Worm (Caenorhabditis elegans) whole organism, L3 larva: ENCODE results near the gene ndub-5.
A peak's percentile ranks its signal among the peaks of the same experiment; 100 is the strongest.

ENCODE experiments used
- ZK546.5 ChIP-seq: sonication (generic microtip); optimal IDR thresholded peaks from 2 replicates; lab custom pipeline; 2017; ENCODE audit warnings: missing biosample characterization, missing genetic modification characterization
- ama-1 ChIP-seq: fragments of 150-350 bp; optimal IDR thresholded peaks from 2 replicates; lab custom pipeline; 2018
- ceh-28 ChIP-seq: fragments of 150-350 bp; optimal IDR thresholded peaks from 2 replicates; lab custom pipeline; 2014; ENCODE audit warnings: missing biosample characterization, missing genetic modification reagents, missing genetic modification characterization
- ceh-82 ChIP-seq: fragments of 150-350 bp; optimal IDR thresholded peaks from 2 replicates; lab custom pipeline; 2014; ENCODE audit warnings: missing biosample characterization, missing genetic modification characterization
- ceh-9 ChIP-seq: sonication (generic microtip); optimal IDR thresholded peaks from 2 replicates; lab custom pipeline; 2018; ENCODE audit warnings: missing biosample characterization, missing genetic modification characterization
- daf-12 ChIP-seq: fragments of 150-350 bp; optimal IDR thresholded peaks from 2 replicates; lab custom pipeline; 2014; ENCODE audit warnings: missing biosample characterization, missing genetic modification reagents, missing genetic modification characterization
- egl-27 ChIP-seq: sonication (generic microtip); optimal IDR thresholded peaks from 4 replicates; lab custom pipeline; 2017; ENCODE audit warnings: missing biosample characterization, missing genetic modification reagents, missing genetic modification characterization
- egl-5 ChIP-seq: fragments of 150-350 bp; optimal IDR thresholded peaks from 2 replicates; lab custom pipeline; 2017; ENCODE audit warnings: missing biosample characterization, missing genetic modification reagents, missing genetic modification characterization, inconsistent platforms
- elt-1 ChIP-seq: fragments of 150-350 bp; optimal IDR thresholded peaks from 2 replicates; lab custom pipeline; 2014; ENCODE audit warnings: missing biosample characterization, missing genetic modification characterization
- elt-3 ChIP-seq, 3 experiments: fragments of 150-350 bp in 1 of 3; sonication (generic microtip) in 2 of 3; optimal IDR thresholded peaks; 2 replicates in 2 of 3; 4 replicates in 1 of 3; lab custom pipeline; 2014 to 2017; ENCODE audit warnings: missing biosample characterization in 3 of 3, missing genetic modification characterization in 3 of 3
- eor-1 ChIP-seq, 2 experiments: fragments of 150-350 bp; optimal IDR thresholded peaks; 2 replicates each; lab custom pipeline; 2014 to 2018; ENCODE audit warnings: missing biosample characterization in 2 of 2, missing genetic modification characterization in 2 of 2
- fkh-10 ChIP-seq: sonication (generic microtip); optimal IDR thresholded peaks from 2 replicates; lab custom pipeline; 2017; ENCODE audit warnings: missing biosample characterization, missing genetic modification reagents, missing genetic modification characterization
- fkh-2 ChIP-seq: fragments of 150-350 bp; optimal IDR thresholded peaks from 2 replicates; lab custom pipeline; 2014; ENCODE audit warnings: missing biosample characterization, missing genetic modification reagents, missing genetic modification characterization
- fos-1 ChIP-seq: fragments of 150-350 bp; optimal IDR thresholded peaks from 2 replicates; lab custom pipeline; 2014; ENCODE audit warnings: missing biosample characterization, missing genetic modification characterization
- lin-15B ChIP-seq: fragments of 150-350 bp; optimal IDR thresholded peaks from 2 replicates; lab custom pipeline; 2014; ENCODE audit warnings: missing biosample characterization, missing genetic modification characterization
- lsy-12 ChIP-seq: sonication (generic microtip); optimal IDR thresholded peaks from 2 replicates; lab custom pipeline; 2016; ENCODE audit warnings: mild to moderate bottlenecking, missing genetic modification characterization, missing compliant biosample characterization
- mdl-1 ChIP-seq: fragments of 150-350 bp; optimal IDR thresholded peaks from 2 replicates; lab custom pipeline; 2014; ENCODE audit warnings: missing biosample characterization, missing genetic modification characterization
- nfya-1 ChIP-seq: sonication (generic microtip); optimal IDR thresholded peaks from 2 replicates; lab custom pipeline; 2017; ENCODE audit warnings: missing genetic modification characterization, mild to moderate bottlenecking, missing compliant biosample characterization, antibody characterized with exemption, moderate library complexity; ENCODE audit not compliant: insufficient read depth
- nhr-11 ChIP-seq: fragments of 150-350 bp; optimal IDR thresholded peaks from 2 replicates; lab custom pipeline; 2014; ENCODE audit warnings: missing biosample characterization, missing genetic modification characterization
- nhr-12 ChIP-seq: fragments of 150-350 bp; optimal IDR thresholded peaks from 2 replicates; lab custom pipeline; 2014; ENCODE audit warnings: missing biosample characterization, missing genetic modification characterization
- nhr-23 ChIP-seq: fragments of 150-350 bp; optimal IDR thresholded peaks from 2 replicates; lab custom pipeline; 2014; ENCODE audit warnings: missing biosample characterization, missing genetic modification reagents, missing genetic modification characterization
- nhr-25 ChIP-seq: sonication (generic microtip); optimal IDR thresholded peaks from 2 replicates; lab custom pipeline; 2017; ENCODE audit warnings: missing biosample characterization, missing genetic modification characterization
- nhr-43 ChIP-seq: sonication (generic microtip); optimal IDR thresholded peaks from 2 replicates; lab custom pipeline; 2016; ENCODE audit warnings: mild to moderate bottlenecking, missing genetic modification characterization, missing compliant biosample characterization; ENCODE audit not compliant: poor library complexity, severe bottlenecking
- nhr-76 ChIP-seq: fragments of 150-350 bp; sonication (generic microtip); optimal IDR thresholded peaks from 5 replicates; lab custom pipeline; 2014; ENCODE audit warnings: missing biosample characterization, missing genetic modification characterization
- nhr-77 ChIP-seq: fragments of 150-350 bp; optimal IDR thresholded peaks from 2 replicates; lab custom pipeline; 2014; ENCODE audit warnings: missing biosample characterization, missing genetic modification characterization
- pha-4 ChIP-seq: fragments of 150-350 bp; optimal IDR thresholded peaks from 2 replicates; lab custom pipeline; 2014; ENCODE audit warnings: missing biosample characterization, missing genetic modification reagents, missing genetic modification characterization
- pqm-1 ChIP-seq: fragments of 150-350 bp; optimal IDR thresholded peaks from 2 replicates; lab custom pipeline; 2017; ENCODE audit warnings: missing biosample characterization, missing genetic modification characterization, inconsistent platforms
- sea-2 ChIP-seq: fragments of 150-350 bp; sonication (generic microtip); optimal IDR thresholded peaks from 4 replicates; lab custom pipeline; 2014; ENCODE audit warnings: missing biosample characterization, missing genetic modification reagents, missing genetic modification characterization
- skn-1 ChIP-seq: fragments of 150-350 bp; optimal IDR thresholded peaks from 2 replicates; lab custom pipeline; 2014; ENCODE audit warnings: missing biosample characterization, missing genetic modification characterization
- snpc-4 ChIP-seq: fragments of 150-350 bp; optimal IDR thresholded peaks from 2 replicates; lab custom pipeline; 2014; ENCODE audit warnings: missing biosample characterization, missing genetic modification characterization
- unc-39 ChIP-seq: sonication (generic microtip); optimal IDR thresholded peaks from 4 replicates; lab custom pipeline; 2017; ENCODE audit warnings: missing biosample characterization, missing genetic modification characterization
- unc-62 ChIP-seq: fragments of 150-350 bp; sonication (generic microtip); optimal IDR thresholded peaks from 4 replicates; lab custom pipeline; 2014; ENCODE audit warnings: missing biosample characterization, missing genetic modification reagents, missing genetic modification characterization
- zag-1 ChIP-seq: fragments of 150-350 bp; optimal IDR thresholded peaks from 2 replicates; lab custom pipeline; 2014; ENCODE audit warnings: missing biosample characterization, missing genetic modification characterization
- ztf-11 ChIP-seq: fragments of 150-350 bp; optimal IDR thresholded peaks from 2 replicates; lab custom pipeline; 2014; ENCODE audit warnings: missing biosample characterization, missing genetic modification characterization
- ztf-4 ChIP-seq: fragments of 150-350 bp; optimal IDR thresholded peaks from 2 replicates; lab custom pipeline; 2014; ENCODE audit warnings: missing biosample characterization, missing genetic modification characterization

Gene ndub-5

DNA sequence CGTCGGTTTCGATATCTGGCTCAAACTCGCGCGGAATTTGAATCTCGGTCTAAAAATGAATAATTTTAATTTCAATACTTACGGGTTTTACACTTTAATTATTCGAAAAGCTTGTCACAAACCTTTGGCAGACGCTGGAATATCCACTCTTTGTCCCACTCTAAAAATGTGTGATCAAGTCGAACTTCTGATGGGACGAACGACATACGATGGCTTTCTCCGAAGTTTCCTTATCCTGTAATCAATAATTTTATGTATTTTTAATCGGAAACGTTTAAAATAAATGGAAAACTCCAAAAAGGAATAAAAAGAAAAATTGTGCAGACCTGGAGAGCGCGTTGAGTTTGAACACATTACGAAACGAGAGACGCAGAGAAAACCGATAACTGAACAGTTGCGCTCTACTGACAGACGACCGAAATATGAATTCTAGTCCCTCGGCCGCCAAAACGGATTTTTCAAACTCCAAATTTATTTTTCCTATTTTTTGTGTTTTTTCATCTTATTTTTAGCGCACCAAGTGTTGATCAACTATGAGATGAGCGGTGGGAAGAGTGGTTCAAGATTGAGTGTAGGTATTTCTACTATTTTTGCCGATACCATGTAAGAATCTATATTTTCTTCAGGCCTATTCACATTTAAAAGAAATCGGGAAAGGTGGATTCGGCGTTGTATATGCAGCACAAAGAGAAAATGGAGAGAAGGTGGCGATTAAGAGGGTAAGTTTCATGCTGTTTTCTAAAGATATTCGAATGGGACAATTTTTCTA lies 41.7 kb downstream of the ndub-5 start, which contains the start of the genes sam-4, F59E12.17 and zyg-1 (continued):
- no peak for TF ChIP-seq ceh-82 (tag; lab: Kevin White, UChicago)
- TF ChIP-seq unc-62: no peak
- no peak for TF ChIP-seq lsy-12 (tag; lab: Kevin White, UChicago)
- no peak for TF ChIP-seq fkh-2
- TF ChIP-seq ceh-28 (tag; lab: Kevin White, UChicago): no peak
- peak; percentile 95 for TF ChIP-seq lin-15B (tag; lab: Kevin White, UChicago)
- peak; percentile 6 for TF ChIP-seq nhr-43 (tag; lab: Kevin White, UChicago)
- TF ChIP-seq mdl-1 (tag; lab: Kevin White, UChicago): no peak
- TF ChIP-seq zag-1 (tag; lab: Kevin White, UChicago): no peak
- TF ChIP-seq skn-1 (tag; lab: Kevin White, UChicago): no peak
- TF ChIP-seq fkh-10: no peak
- no peak for TF ChIP-seq daf-12

DNA sequence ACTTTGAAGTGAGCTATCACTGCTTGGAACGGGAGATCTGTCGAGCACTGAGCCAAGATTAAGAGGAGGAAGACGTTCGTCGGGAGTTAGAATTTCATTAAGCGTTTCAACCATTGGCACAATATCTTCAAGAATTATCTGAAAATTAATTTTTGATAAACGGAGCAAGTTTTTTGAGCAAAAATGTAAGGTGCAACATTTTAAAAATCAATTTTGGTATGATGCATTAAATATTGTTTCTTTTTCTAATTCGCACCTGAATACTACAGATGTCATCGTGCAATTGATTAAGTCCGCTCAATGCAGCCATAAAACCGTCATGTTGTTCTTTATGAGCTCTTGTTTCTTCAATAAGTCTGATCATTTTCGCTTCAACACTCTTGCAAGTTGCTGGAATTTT lies 42.9 kb downstream of the ndub-5 start, which contains the start of gene ddl-1:
TSS of gene ddl-1 (minus strand) at position 101 of the 400 bp plus-strand sequence.
- no peak for TF ChIP-seq lin-15B (tag; lab: Kevin White, UChicago)
- TF ChIP-seq unc-39 (tag; lab: Kevin White, UChicago): no peak
- TF ChIP-seq nhr-77 (tag; lab: Kevin White, UChicago): no peak
- TF ChIP-seq nhr-25: no peak
- TF ChIP-seq skn-1 (tag; lab: Kevin White, UChicago): no peak
- no peak for TF ChIP-seq unc-62
- no peak for TF ChIP-seq ceh-28 (tag; lab: Kevin White, UChicago)
- TF ChIP-seq lsy-12 (tag; lab: Kevin White, UChicago): no peak
- TF ChIP-seq egl-27 (tag; lab: Kevin White, UChicago): no peak

DNA sequence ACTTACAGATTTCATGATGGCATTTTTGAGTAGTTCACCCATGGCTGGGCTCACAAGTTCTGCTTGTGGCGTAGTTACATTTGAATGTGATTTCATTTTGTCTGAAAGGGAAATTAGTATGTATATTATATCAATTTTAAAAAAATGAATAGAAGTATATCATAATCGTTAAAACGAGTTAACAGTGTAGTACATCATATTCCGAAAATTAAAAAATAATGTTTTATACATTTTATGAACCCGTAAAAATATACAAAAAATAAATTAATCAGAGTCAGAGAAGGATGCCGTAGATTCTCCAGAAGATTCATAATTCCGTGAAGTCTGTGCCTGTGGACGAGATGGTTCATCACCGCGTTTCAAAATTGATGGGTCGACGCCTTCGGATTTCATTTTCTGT lies 44.2 kb downstream of the ndub-5 start, which contains the start of gene F59E12.9:
TSS of gene F59E12.9 (minus strand) at position 101 of the 400 bp plus-strand sequence.
- TF ChIP-seq pha-4 (tag; lab: Kevin White, UChicago) (no peak), nhr-76 (tag; lab: Kevin White, UChicago) (no peak), pqm-1 (tag; lab: Kevin White, UChicago) (no peak), sea-2 (GFP tag; lab: Kevin White, UChicago) (no peak), elt-3 (tag; optimal IDR thresholded peaks at IDR 0.05; lab: Kevin White, UChicago) (no peak), zag-1 (tag; lab: Kevin White, UChicago) (no peak)

DNA sequence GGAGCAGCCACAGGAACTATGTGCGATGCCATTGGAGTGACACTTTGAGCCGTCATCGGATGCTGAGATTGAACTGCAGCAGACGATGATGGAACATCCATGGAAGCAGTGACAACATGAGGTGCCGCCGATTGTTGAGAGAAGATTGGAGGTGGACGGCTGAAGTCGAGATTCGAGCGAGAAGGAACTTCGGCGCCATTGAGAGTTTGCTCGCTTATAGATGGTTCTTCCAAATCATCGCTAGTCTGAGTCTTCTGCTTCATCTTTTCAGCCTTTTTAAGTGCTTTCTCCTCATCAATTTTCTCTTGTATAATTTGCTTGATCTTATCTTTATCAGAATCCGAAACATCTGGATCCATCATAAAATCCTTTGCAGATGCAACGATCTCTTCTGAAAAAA lies 49.0 kb downstream of the ndub-5 start:
- TF ChIP-seq nhr-12 (tag; lab: Kevin White, UChicago) (no peak), nhr-23 (tag; lab: Kevin White, UChicago) (no peak), fkh-2 (no peak), lsy-12 (tag; lab: Kevin White, UChicago) (no peak), elt-3 (tag; optimal IDR thresholded peaks at IDR 0.05; lab: Kevin White, UChicago) (no peak), ceh-9 (tag; lab: Kevin White, UChicago) (no peak), ama-1 (lab: Kevin White, UChicago) (no peak), fkh-10 (no peak), nfya-1 (tag; lab: Kevin White, UChicago) (no peak), zag-1 (tag; lab: Kevin White, UChicago) (no peak), eor-1 (tag; optimal IDR thresholded peaks at IDR 0.05; lab: Kevin White, UChicago) (no peak), ZK546.5 (tag; lab: Kevin White, UChicago) (no peak), ztf-11 (tag; lab: Kevin White, UChicago) (no peak), ztf-4 (tag; lab: Kevin White, UChicago) (no peak), unc-62 (no peak), fos-1 (tag; lab: Kevin White, UChicago) (no peak)
- TF ChIP-seq, all 47 proteins: peak for 0

DNA sequence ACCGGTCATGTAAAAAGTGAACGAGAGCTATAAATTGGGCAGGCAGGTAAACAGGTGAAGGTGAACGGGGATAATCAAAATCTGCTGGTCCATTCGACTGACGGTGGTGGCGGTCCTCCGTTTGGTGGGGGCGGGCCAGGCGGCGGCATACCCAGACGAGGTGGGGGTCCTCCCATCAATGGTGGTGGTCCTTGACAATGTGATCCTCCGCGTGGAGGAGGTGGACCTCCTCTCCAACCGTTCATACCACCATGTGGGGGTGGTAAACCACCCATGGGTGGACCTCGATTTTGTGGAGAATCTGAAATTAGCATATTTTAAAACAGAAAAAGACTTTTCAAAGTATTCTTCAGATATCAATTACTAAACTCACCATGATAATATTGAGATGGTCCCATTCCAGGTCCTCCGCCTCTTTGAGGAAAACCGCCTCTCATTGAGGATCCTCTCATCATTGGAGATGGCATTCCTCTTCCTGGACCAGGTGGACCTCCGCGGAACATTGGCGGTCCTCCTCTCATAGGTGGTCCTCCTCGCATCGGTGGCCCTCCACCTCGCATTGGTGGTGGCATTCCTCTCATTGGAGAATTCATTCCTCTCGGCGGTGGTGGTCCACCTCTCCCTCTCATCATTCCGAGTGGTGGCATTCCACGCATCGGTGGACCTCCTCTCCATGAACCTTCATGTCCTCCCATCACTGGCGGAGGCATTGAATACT lies 50.6 kb downstream of the ndub-5 start:
- TF ChIP-seq ama-1 (lab: Kevin White, UChicago) (no peak), snpc-4 (tag; lab: Kevin White, UChicago) (no peak), elt-1 (tag; lab: Kevin White, UChicago) (no peak), nhr-11 (tag; lab: Kevin White, UChicago) (no peak), egl-5 (tag; lab: Kevin White, UChicago) (no peak), elt-3 (tag; optimal IDR thresholded peaks at IDR 0.05; lab: Kevin White, UChicago) (no peak), ztf-4 (tag; lab: Kevin White, UChicago) (no peak), nhr-43 (tag; lab: Kevin White, UChicago) (no peak), sea-2 (GFP tag; lab: Kevin White, UChicago) (no peak)
